Worm (Caenorhabditis elegans): Measurements from ENCODE around the gene srw-11.

Gene srw-11

ce11 chrV:15230243-15230642, 9.9 kb downstream of the srw-11 start, which contains the start of gene srw-15:
TSS of gene srw-15 (plus strand) at chrV:15230543.
- TF ChIP-seq rnt-1 (tag; optimal IDR thresholded peaks at IDR 0.05): no peak
- TF ChIP-seq gmeb-2 (tag; optimal IDR thresholded peaks at IDR 0.05): no peak
- TF ChIP-seq ceh-6 (GFP tag; optimal IDR thresholded peaks at IDR 0.05): no peak
- TF ChIP-seq elt-2 (tag; optimal IDR thresholded peaks at IDR 0.05): no peak
- TF ChIP-seq pax-1 (tag; optimal IDR thresholded peaks at IDR 0.05): no peak
- TF ChIP-seq T23F11.4 (GFP tag; optimal IDR thresholded peaks at IDR 0.05): no peak

DNA sequence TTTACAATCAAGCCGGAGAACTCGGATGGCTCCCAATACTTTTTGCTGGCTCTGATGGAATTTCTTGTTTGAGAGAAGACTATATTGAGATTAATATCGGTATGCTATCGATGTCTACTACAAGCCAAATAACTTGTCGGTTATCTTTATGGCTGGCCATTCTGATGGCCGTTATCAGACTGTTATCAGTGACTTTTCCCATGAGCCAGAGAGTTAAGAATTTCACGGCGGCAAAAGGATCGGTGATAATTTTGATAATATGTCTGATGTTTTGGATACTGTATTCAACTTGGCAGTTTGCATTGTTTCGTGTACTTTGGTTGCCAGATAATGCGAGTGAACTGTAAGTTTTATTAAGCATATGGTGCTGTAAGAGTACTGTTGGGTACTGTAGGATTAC, 13.9 kb downstream of the srw-11 start:
- TF ChIP-seq elt-2 (tag; optimal IDR thresholded peaks at IDR 0.05) (peak; percentile 95), ceh-22 (tag; optimal IDR thresholded peaks at IDR 0.05) (no peak)

- no peak for TF ChIP-seq elt-2 (tag; optimal IDR thresholded peaks at IDR 0.05)
- no peak for TF ChIP-seq hlh-8 (tag; optimal IDR thresholded peaks at IDR 0.05)
- TF ChIP-seq Y22D7AL.16 (tag; optimal IDR thresholded peaks at IDR 0.05): no peak
- TF ChIP-seq ceh-9 (tag; optimal IDR thresholded peaks at IDR 0.05): no peak
- TF ChIP-seq hlh-13 (GFP tag; optimal IDR thresholded peaks at IDR 0.05): no peak
- TF ChIP-seq dve-1 (tag; optimal IDR thresholded peaks at IDR 0.05): no peak
- TF ChIP-seq ceh-24 (tag; optimal IDR thresholded peaks at IDR 0.05): no peak
- no peak for TF ChIP-seq unc-55 (GFP tag; optimal IDR thresholded peaks at IDR 0.05)
- no peak for TF ChIP-seq pros-1 (tag; optimal IDR thresholded peaks at IDR 0.05)
- no peak for TF ChIP-seq C08G9.2 (tag; optimal IDR thresholded peaks at IDR 0.05)
- TF ChIP-seq lim-6 (tag; optimal IDR thresholded peaks at IDR 0.05): no peak
- TF ChIP-seq ztf-16 (tag; optimal IDR thresholded peaks at IDR 0.05): no peak
- TF ChIP-seq ceh-22 (tag; optimal IDR thresholded peaks at IDR 0.05): no peak
- no peak for TF ChIP-seq ceh-48 (tag; optimal IDR thresholded peaks at IDR 0.05)
- TF ChIP-seq unc-42 (tag; optimal IDR thresholded peaks at IDR 0.05): no peak
- no peak for TF ChIP-seq odd-2 (tag; optimal IDR thresholded peaks at IDR 0.05)
These were observed 14.5 kb downstream of the srw-11 start, which contains the start of gene srw-14 for ce11 chrV:15225650-15226049. TSS of gene srw-14 (plus strand) at chrV:15225950.

DNA sequence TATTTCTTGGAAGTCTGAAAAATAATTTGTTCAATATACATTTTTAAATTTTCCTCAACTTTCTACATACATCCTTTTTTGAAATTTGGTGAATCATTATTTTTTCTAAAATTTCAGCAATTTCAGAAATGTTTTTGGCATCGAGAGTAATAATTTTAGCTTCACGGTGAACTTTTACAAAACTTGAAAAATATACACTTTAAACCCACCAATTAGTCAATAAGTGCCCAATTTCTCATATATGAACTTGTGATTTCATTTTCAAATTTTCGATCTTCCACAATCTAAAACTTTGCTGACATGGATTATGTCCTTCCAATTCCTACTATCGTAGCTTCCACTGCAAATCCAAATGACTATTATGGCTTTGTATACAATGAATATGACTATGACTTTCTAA, 16.4 kb downstream of the srw-11 start, which contains the start of gene srw-24:
TSS of gene srw-24 (plus strand) at position 301 of the 400 bp plus-strand sequence.
- no peak for TF ChIP-seq K09A11.1 (tag; optimal IDR thresholded peaks at IDR 0.05; ENCODE audit: insufficient read depth)
- no peak for TF ChIP-seq gmeb-2 (tag; optimal IDR thresholded peaks at IDR 0.05)
- no peak for TF ChIP-seq ceh-2 (tag; optimal IDR thresholded peaks at IDR 0.05)
- no peak for TF ChIP-seq ceh-34 (tag; optimal IDR thresholded peaks at IDR 0.05)
- TF ChIP-seq tbx-2 (tag; optimal IDR thresholded peaks at IDR 0.05): no peak
- TF ChIP-seq ref-2 (tag; optimal IDR thresholded peaks at IDR 0.05): no peak
- no peak for TF ChIP-seq nfya-1 (tag; optimal IDR thresholded peaks at IDR 0.05)
- TF ChIP-seq ceh-45 (GFP tag; IDR thresholded peaks at IDR 0.05): no peak
- no peak for TF ChIP-seq syd-9 (tag; optimal IDR thresholded peaks at IDR 0.05)
- TF ChIP-seq eyg-1 (tag; optimal IDR thresholded peaks at IDR 0.05): no peak

DNA sequence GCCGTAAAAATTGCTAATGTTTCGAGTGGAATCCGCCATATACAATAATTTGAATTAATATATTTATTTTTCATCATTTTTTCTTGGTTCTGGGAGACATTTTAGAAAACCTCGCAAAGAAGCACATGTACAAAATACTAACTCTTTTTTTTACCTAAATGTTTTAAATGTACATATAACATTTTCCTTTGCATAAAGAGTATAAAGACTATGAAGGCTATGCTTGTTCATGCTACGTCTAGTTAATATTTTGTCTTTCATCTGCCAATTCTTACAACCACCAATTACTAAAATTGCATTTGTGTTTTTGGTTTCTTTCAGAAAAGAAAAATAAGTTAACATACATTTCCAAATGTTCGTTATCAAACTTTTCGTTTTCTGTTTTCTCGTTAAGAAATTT, 18.8 kb downstream of the srw-11 start, which contains the start of gene irld-25:
TSS of gene irld-25 (plus strand) at position 301 of the 400 bp plus-strand sequence.
- TF ChIP-seq hlh-13 (GFP tag; optimal IDR thresholded peaks at IDR 0.05): no peak
- no peak for TF ChIP-seq ztf-16 (tag; optimal IDR thresholded peaks at IDR 0.05)
- no peak for TF ChIP-seq fkh-6 (tag; optimal IDR thresholded peaks at IDR 0.05)
- no peak for TF ChIP-seq ceh-34 (tag; optimal IDR thresholded peaks at IDR 0.05)
- TF ChIP-seq K02D7.2 (tag; optimal IDR thresholded peaks at IDR 0.05): no peak
- TF ChIP-seq ref-2 (tag; optimal IDR thresholded peaks at IDR 0.05): no peak
- no peak for TF ChIP-seq ceh-6 (GFP tag; optimal IDR thresholded peaks at IDR 0.05)
- no peak for TF ChIP-seq eyg-1 (tag; optimal IDR thresholded peaks at IDR 0.05)
- no peak for TF ChIP-seq pha-4 (tag; optimal IDR thresholded peaks at IDR 0.05)
